Fruit fly (Drosophila melanogaster) whole organism: ENCODE data around the gene SdhD.

Source experiments
- CG8478 ChIP-seq: fragments of >200 bp; optimal IDR thresholded peaks from 2 replicates; lab custom pipeline; 2018; ENCODE audit warnings: inconsistent platforms
- Dll ChIP-seq: fragments of >200 bp; optimal IDR thresholded peaks from 2 replicates; lab custom pipeline; 2017
- EcR ChIP-seq, 2 experiments: fragments of >200 bp; optimal IDR thresholded peaks; 2 replicates each; lab custom pipeline; 2017; ENCODE audit warnings: missing biosample characterization in 2 of 2, missing genetic modification characterization in 2 of 2, missing genetic modification reagents in 2 of 2
- pan ChIP-seq: fragments of >200 bp; optimal IDR thresholded peaks from 2 replicates; lab custom pipeline; 2017
- psq ChIP-seq: fragments of >200 bp; optimal IDR thresholded peaks from 2 replicates; lab custom pipeline; 2017
- usp ChIP-seq: fragments of >200 bp; optimal IDR thresholded peaks from 2 replicates; lab custom pipeline; 2017; ENCODE audit warnings: missing biosample characterization, missing genetic modification characterization, mixed read lengths

SdhD gene

dm6 chr3R:23757912-23758607 lies 2.3 kb downstream of the SdhD start, which contains the start of the genes PTPMT1 and Hrd3:
PTPMT1 (plus strand) TSS chr3R:23758339.
Hrd3 (minus strand) TSS chr3R:23758557.
- TF ChIP-seq Dll (lab: Kevin White, UChicago) (no peak), psq (no peak), pan (lab: Kevin White, UChicago) (no peak), EcR (GFP tag; optimal IDR thresholded peaks at IDR 0.05; lab: Kevin White, UChicago) (no peak), usp (GFP tag; lab: Kevin White, UChicago) (no peak), CG8478 (lab: Kevin White, UChicago) (no peak)

- TF ChIP-seq CG8478 (lab: Kevin White, UChicago), result no peak
- TF ChIP-seq EcR (GFP tag; optimal IDR thresholded peaks at IDR 0.05; lab: Kevin White, UChicago), result no peak
- TF ChIP-seq psq, result no peak
- TF ChIP-seq Dll (lab: Kevin White, UChicago), result no peak
- TF ChIP-seq pan (lab: Kevin White, UChicago), result no peak
- no peak for TF ChIP-seq usp (GFP tag; lab: Kevin White, UChicago)
Measured at dm6 chr3R:23752728-23753127, 7.7 kb downstream of the SdhD start, which contains the start of the genes RanBP3 and Rpt5. RanBP3 (minus strand) TSS chr3R:23752834. Rpt5 (plus strand) TSS chr3R:23752876.

- no peak for TF ChIP-seq psq
- TF ChIP-seq EcR (GFP tag; optimal IDR thresholded peaks at IDR 0.05; lab: Kevin White, UChicago), result no peak
Measured at dm6 chr3R:23747446-23747845, 13.0 kb downstream of the SdhD start.

dm6 chr3R:23740968-23741367 lies 19.4 kb downstream of the SdhD start:
- TF ChIP-seq CG8478 (lab: Kevin White, UChicago), result no peak
- no peak for TF ChIP-seq Dll (lab: Kevin White, UChicago)
- no peak for TF ChIP-seq usp (GFP tag; lab: Kevin White, UChicago)
- TF ChIP-seq pan (lab: Kevin White, UChicago), result no peak
- no peak for TF ChIP-seq psq
- TF ChIP-seq EcR (GFP tag; optimal IDR thresholded peaks at IDR 0.05; lab: Kevin White, UChicago), result no peak

dm6 chr3R:23737676-23738574 lies 22.5 kb downstream of the SdhD start:
- TF ChIP-seq Dll (lab: Kevin White, UChicago) (no peak), usp (GFP tag; lab: Kevin White, UChicago) (no peak), CG8478 (lab: Kevin White, UChicago) (no peak), pan (lab: Kevin White, UChicago) (no peak), EcR (GFP tag; optimal IDR thresholded peaks at IDR 0.05; lab: Kevin White, UChicago) (no peak), psq (no peak)

- TF ChIP-seq pan (lab: Kevin White, UChicago) (no peak), Dll (lab: Kevin White, UChicago) (no peak), EcR (GFP tag; optimal IDR thresholded peaks at IDR 0.05; lab: Kevin White, UChicago) (no peak), CG8478 (lab: Kevin White, UChicago) (no peak), usp (GFP tag; lab: Kevin White, UChicago) (no peak), psq (no peak)
Measured at dm6 chr3R:23736365-23736764, 24.0 kb downstream of the SdhD start.

- TF ChIP-seq usp (GFP tag; lab: Kevin White, UChicago), result no peak
- no peak for TF ChIP-seq EcR (GFP tag; optimal IDR thresholded peaks at IDR 0.05; lab: Kevin White, UChicago)
- no peak for TF ChIP-seq CG8478 (lab: Kevin White, UChicago)
- TF ChIP-seq pan (lab: Kevin White, UChicago), result no peak
Measured at dm6 chr3R:23735648-23736047, 24.8 kb downstream of the SdhD start.

- TF ChIP-seq EcR (GFP tag; optimal IDR thresholded peaks at IDR 0.05; lab: Kevin White, UChicago) (no peak), usp (GFP tag; lab: Kevin White, UChicago) (no peak), Dll (lab: Kevin White, UChicago) (no peak), psq (no peak), CG8478 (lab: Kevin White, UChicago) (no peak), pan (lab: Kevin White, UChicago) (no peak)
Measured at dm6 chr3R:23734573-23735404, 25.6 kb downstream of the SdhD start.

dm6 chr3R:23733771-23734170 lies 26.6 kb downstream of the SdhD start:
- no peak for TF ChIP-seq Dll (lab: Kevin White, UChicago)
- TF ChIP-seq EcR (GFP tag; optimal IDR thresholded peaks at IDR 0.05; lab: Kevin White, UChicago), result no peak
- TF ChIP-seq usp (GFP tag; lab: Kevin White, UChicago), result no peak
- no peak for TF ChIP-seq pan (lab: Kevin White, UChicago)
- no peak for TF ChIP-seq CG8478 (lab: Kevin White, UChicago)
- no peak for TF ChIP-seq psq

- TF ChIP-seq CG8478 (lab: Kevin White, UChicago) (no peak), pan (lab: Kevin White, UChicago) (no peak), usp (GFP tag; lab: Kevin White, UChicago) (no peak), EcR (GFP tag; optimal IDR thresholded peaks at IDR 0.05; lab: Kevin White, UChicago) (no peak), Dll (lab: Kevin White, UChicago) (no peak), psq (no peak)
Measured at dm6 chr3R:23732990-23733512, 27.3 kb downstream of the SdhD start, which contains the start of the genes Hmgcr and Rpn9. Hmgcr (plus strand) TSS chr3R:23733324. Rpn9 (minus strand) TSS chr3R:23733462.
